Worm (Caenorhabditis elegans) whole organism, late embryonic: ENCODE data around the gene gcsh-1.

ENCODE experiments used
- C08G9.2 ChIP-seq: sonication (generic microtip); optimal IDR thresholded peaks from 2 replicates; lab custom pipeline; 2016; ENCODE audit warnings: mild to moderate bottlenecking, missing genetic modification characterization, moderate library complexity, missing compliant biosample characterization
- K09A11.1 ChIP-seq: sonication (generic microtip); optimal IDR thresholded peaks from 2 replicates; lab custom pipeline; 2017; ENCODE audit warnings: antibody characterized with exemption, mild to moderate bottlenecking, missing genetic modification characterization, missing compliant biosample characterization; ENCODE audit not compliant: insufficient read depth
- Y22D7AL.16 ChIP-seq: sonication (generic microtip); optimal IDR thresholded peaks from 2 replicates; lab custom pipeline; 2016; ENCODE audit warnings: missing genetic modification characterization, missing compliant biosample characterization
- ahr-1 ChIP-seq: sonication (generic microtip); optimal IDR thresholded peaks from 2 replicates; lab custom pipeline; 2016; ENCODE audit warnings: missing genetic modification characterization, missing compliant biosample characterization
- ceh-18 ChIP-seq: sonication (generic microtip); optimal IDR thresholded peaks from 2 replicates; lab custom pipeline; 2016; ENCODE audit warnings: missing genetic modification characterization, missing compliant biosample characterization
- ceh-2 ChIP-seq: sonication (generic microtip); optimal IDR thresholded peaks from 2 replicates; lab custom pipeline; 2016; ENCODE audit warnings: missing genotype, missing genetic modification characterization, missing compliant biosample characterization
- ceh-31 ChIP-seq: sonication (generic microtip); optimal IDR thresholded peaks from 2 replicates; lab custom pipeline; 2016; ENCODE audit warnings: missing genetic modification characterization, missing compliant biosample characterization
- ceh-34 ChIP-seq: sonication (generic microtip); optimal IDR thresholded peaks from 2 replicates; lab custom pipeline; 2016; ENCODE audit warnings: mild to moderate bottlenecking, missing genetic modification characterization, missing compliant biosample characterization
- ceh-45 ChIP-seq: fragments of 200-800 bp; sonication (Bioruptor generic); IDR thresholded peaks from 2 replicates; pipeline ENCODE4 v1.3.6; 2022; ENCODE audit warnings: missing genetic modification reagents, missing genetic modification characterization, missing compliant biosample characterization
- ceh-48 ChIP-seq: sonication (generic microtip); optimal IDR thresholded peaks from 2 replicates; lab custom pipeline; 2016; ENCODE audit warnings: missing genetic modification characterization, inconsistent platforms, missing compliant biosample characterization
- ceh-6 ChIP-seq: fragments of 200-800 bp; sonication (Bioruptor generic); optimal IDR thresholded peaks from 2 replicates; lab custom pipeline; 2018; ENCODE audit warnings: mild to moderate bottlenecking, missing genetic modification characterization, missing compliant biosample characterization
- che-1 ChIP-seq: sonication (generic microtip); optimal IDR thresholded peaks from 2 replicates; lab custom pipeline; 2016; ENCODE audit warnings: mild to moderate bottlenecking, missing genetic modification characterization, missing compliant biosample characterization
- dmd-4 ChIP-seq: sonication (generic microtip); optimal IDR thresholded peaks from 2 replicates; lab custom pipeline; 2016; ENCODE audit warnings: borderline replicate concordance, missing genetic modification characterization, missing compliant biosample characterization
- dve-1 ChIP-seq: sonication (generic microtip); optimal IDR thresholded peaks from 2 replicates; lab custom pipeline; 2017; ENCODE audit warnings: antibody characterized with exemption, mild to moderate bottlenecking, missing genetic modification characterization, missing compliant biosample characterization
- elt-2 ChIP-seq: sonication (generic microtip); optimal IDR thresholded peaks from 2 replicates; lab custom pipeline; 2016; ENCODE audit warnings: missing genetic modification reagents, missing genetic modification characterization, missing compliant biosample characterization
- elt-4 ChIP-seq: sonication (generic microtip); optimal IDR thresholded peaks from 2 replicates; lab custom pipeline; 2016; ENCODE audit warnings: missing genetic modification characterization, missing compliant biosample characterization
- ets-4 ChIP-seq: sonication (generic microtip); optimal IDR thresholded peaks from 2 replicates; lab custom pipeline; 2016; ENCODE audit warnings: missing genetic modification characterization, missing compliant biosample characterization
- eyg-1 ChIP-seq: sonication (generic microtip); optimal IDR thresholded peaks from 2 replicates; lab custom pipeline; 2016; ENCODE audit warnings: missing genotype, missing genetic modification characterization, missing compliant biosample characterization
- hlh-15 ChIP-seq: sonication (generic microtip); optimal IDR thresholded peaks from 2 replicates; lab custom pipeline; 2016; ENCODE audit warnings: missing genetic modification characterization, missing compliant biosample characterization
- hlh-6 ChIP-seq: sonication (generic microtip); optimal IDR thresholded peaks from 2 replicates; lab custom pipeline; 2016; ENCODE audit warnings: missing genotype, missing genetic modification characterization, missing compliant biosample characterization
- hlh-8 ChIP-seq: sonication (generic microtip); optimal IDR thresholded peaks from 2 replicates; lab custom pipeline; 2016; ENCODE audit warnings: missing genotype, missing genetic modification characterization, missing compliant biosample characterization
- mec-3 ChIP-seq: sonication (generic microtip); optimal IDR thresholded peaks from 2 replicates; lab custom pipeline; 2016; ENCODE audit warnings: borderline replicate concordance, missing genetic modification characterization, missing compliant biosample characterization
- nfya-1 ChIP-seq: sonication (generic microtip); optimal IDR thresholded peaks from 2 replicates; lab custom pipeline; 2017; ENCODE audit warnings: missing genetic modification characterization, mild to moderate bottlenecking, missing compliant biosample characterization, antibody characterized with exemption, moderate library complexity
- nhr-232 ChIP-seq: sonication (generic microtip); optimal IDR thresholded peaks from 2 replicates; lab custom pipeline; 2016; ENCODE audit warnings: missing genetic modification characterization, missing compliant biosample characterization
- npax-4 ChIP-seq: sonication (generic microtip); optimal IDR thresholded peaks from 2 replicates; lab custom pipeline; 2016; ENCODE audit warnings: missing genetic modification characterization, missing compliant biosample characterization
- pha-2 ChIP-seq: sonication (generic microtip); optimal IDR thresholded peaks from 2 replicates; lab custom pipeline; 2017; ENCODE audit warnings: mild to moderate bottlenecking, missing genetic modification characterization, missing compliant biosample characterization
- pqm-1 ChIP-seq: sonication (generic microtip); optimal IDR thresholded peaks from 2 replicates; lab custom pipeline; 2016; ENCODE audit warnings: missing genetic modification characterization, missing compliant biosample characterization
- pros-1 ChIP-seq: fragments of 150-350 bp; optimal IDR thresholded peaks from 2 replicates; lab custom pipeline; 2014; ENCODE audit warnings: missing biosample characterization, missing genetic modification reagents, missing genetic modification characterization
- ref-2 ChIP-seq: sonication (generic microtip); optimal IDR thresholded peaks from 2 replicates; lab custom pipeline; 2016; ENCODE audit warnings: missing genetic modification characterization, missing compliant biosample characterization
- rnt-1 ChIP-seq: sonication (generic microtip); optimal IDR thresholded peaks from 2 replicates; lab custom pipeline; 2016; ENCODE audit warnings: missing genetic modification characterization, missing compliant biosample characterization
- sdc-2 ChIP-seq: sonication (generic microtip); optimal IDR thresholded peaks from 2 replicates; lab custom pipeline; 2016; ENCODE audit warnings: missing genotype, missing genetic modification characterization, missing compliant biosample characterization
- sox-4 ChIP-seq: sonication (generic microtip); optimal IDR thresholded peaks from 2 replicates; lab custom pipeline; 2017; ENCODE audit warnings: mild to moderate bottlenecking, missing genetic modification characterization, inconsistent platforms, missing compliant biosample characterization
- syd-9 ChIP-seq: sonication (generic microtip); optimal IDR thresholded peaks from 2 replicates; lab custom pipeline; 2016; ENCODE audit warnings: mild to moderate bottlenecking, missing genetic modification characterization, moderate library complexity, missing compliant biosample characterization
- tbx-2 ChIP-seq: sonication (generic microtip); optimal IDR thresholded peaks from 2 replicates; lab custom pipeline; 2016; ENCODE audit warnings: missing genetic modification characterization, missing compliant biosample characterization
- tbx-7 ChIP-seq: sonication (generic microtip); optimal IDR thresholded peaks from 2 replicates; lab custom pipeline; 2016; ENCODE audit warnings: missing genotype, missing genetic modification characterization, missing compliant biosample characterization
- ttx-3 ChIP-seq: sonication (generic microtip); optimal IDR thresholded peaks from 2 replicates; lab custom pipeline; 2016; ENCODE audit warnings: missing genetic modification reagents, missing genetic modification characterization, missing compliant biosample characterization
- unc-3 ChIP-seq, 2 experiments: fragments of 200-800 bp in 1 of 2; sonication (Bioruptor generic) in 1 of 2; sonication (generic microtip) in 1 of 2; conservative IDR thresholded peaks in 1 of 2; optimal IDR thresholded peaks in 1 of 2; 2 replicates each; pipeline versions ENCODE4 v1.3.6 to Lab custom; 2016 to 2022; ENCODE audit warnings: missing compliant biosample characterization in 2 of 2, missing genetic modification characterization in 2 of 2, missing genetic modification reagents in 1 of 2
- unc-42 ChIP-seq: sonication (generic microtip); optimal IDR thresholded peaks from 2 replicates; lab custom pipeline; 2016; ENCODE audit warnings: missing genotype, missing genetic modification characterization, missing compliant biosample characterization
- unc-86 ChIP-seq: sonication (generic microtip); optimal IDR thresholded peaks from 2 replicates; lab custom pipeline; 2016; ENCODE audit warnings: missing genetic modification characterization, missing compliant biosample characterization

The gcsh-1 gene

DNA sequence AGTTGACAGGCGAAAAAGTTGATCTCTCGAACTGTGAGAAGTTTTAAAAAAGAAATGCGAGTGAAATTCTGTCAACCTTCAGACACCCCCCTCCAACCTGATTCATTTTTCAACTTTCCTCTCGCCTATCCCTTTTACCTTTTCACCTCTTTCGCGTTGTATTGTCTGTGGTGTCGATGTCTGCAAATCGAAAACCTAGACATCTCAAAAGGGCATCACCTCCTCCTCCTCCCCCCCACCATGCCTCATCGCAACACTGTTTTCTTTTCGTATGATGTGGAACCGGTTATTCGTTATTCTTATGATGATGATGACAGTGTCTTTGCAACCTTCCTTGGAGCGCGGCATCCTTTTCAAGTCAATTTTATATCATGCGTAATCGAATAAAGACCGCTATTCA is 6.9 kb downstream of the gcsh-1 start:
- TF ChIP-seq sdc-2 (tag; lab: Kevin White, UChicago) (no peak), ceh-31 (tag; lab: Kevin White, UChicago) (no peak), ceh-2 (tag; lab: Kevin White, UChicago) (no peak), nhr-232 (tag; lab: Kevin White, UChicago) (no peak), ahr-1 (no peak), ceh-34 (tag; lab: Kevin White, UChicago) (no peak), ref-2 (no peak), pros-1 (tag; lab: Kevin White, UChicago) (no peak), syd-9 (tag; lab: Kevin White, UChicago) (no peak), ceh-45 (GFP tag; lab: Robert Waterston, UW) (no peak), eyg-1 (tag; lab: Kevin White, UChicago) (no peak), pqm-1 (no peak), dve-1 (tag; lab: Kevin White, UChicago) (no peak)

ce11 chrX:14505578-14506353 is 9.1 kb downstream of the gcsh-1 start:
- TF ChIP-seq ceh-31 (tag; lab: Kevin White, UChicago), result no peak
- TF ChIP-seq rnt-1, result no peak
- TF ChIP-seq hlh-15 (tag; lab: Kevin White, UChicago), result no peak
- no peak for TF ChIP-seq ceh-6 (GFP tag; lab: Kevin White, UChicago)
- no peak for TF ChIP-seq ceh-34 (tag; lab: Kevin White, UChicago)
- peak; percentile 25 for TF ChIP-seq dve-1 (tag; lab: Kevin White, UChicago)
- TF ChIP-seq mec-3, result no peak
- no peak for TF ChIP-seq nfya-1 (tag; lab: Kevin White, UChicago)
- no peak for TF ChIP-seq Y22D7AL.16 (tag; lab: Kevin White, UChicago)
- peak; percentile 8 for TF ChIP-seq ceh-2 (tag; lab: Kevin White, UChicago)
- TF ChIP-seq pha-2 (tag; lab: Kevin White, UChicago), result no peak
- no peak for TF ChIP-seq tbx-7 (tag; lab: Kevin White, UChicago)
- TF ChIP-seq sox-4 (tag; lab: Kevin White, UChicago), result no peak
- TF ChIP-seq pqm-1, result peak; percentile 14
- no peak for TF ChIP-seq C08G9.2 (tag; lab: Kevin White, UChicago)
- no peak for TF ChIP-seq che-1 (tag; lab: Kevin White, UChicago)
- TF ChIP-seq npax-4 (tag; lab: Kevin White, UChicago), result no peak
- no peak for TF ChIP-seq ets-4
- no peak for TF ChIP-seq eyg-1 (tag; lab: Kevin White, UChicago)
- peak; percentile 52 for TF ChIP-seq sdc-2 (tag; lab: Kevin White, UChicago)
- no peak for TF ChIP-seq ceh-48
- TF ChIP-seq ttx-3, result no peak
- TF ChIP-seq dmd-4 (tag; lab: Kevin White, UChicago), result no peak
- TF ChIP-seq ahr-1, result no peak
- TF ChIP-seq ceh-18 (tag; lab: Kevin White, UChicago), result peak; percentile 53
- no peak for TF ChIP-seq unc-86
- TF ChIP-seq unc-42 (tag; lab: Kevin White, UChicago), result no peak
- TF ChIP-seq elt-4 (tag; lab: Kevin White, UChicago), result no peak
- TF ChIP-seq hlh-6, result no peak
- no peak for TF ChIP-seq ceh-45 (GFP tag; lab: Robert Waterston, UW)
- TF ChIP-seq hlh-8 (tag; lab: Kevin White, UChicago), result no peak
- no peak for TF ChIP-seq K09A11.1 (tag; lab: Kevin White, UChicago)
- no peak for TF ChIP-seq unc-3 (GFP tag; conservative IDR thresholded peaks at IDR 0.05; lab: Robert Waterston, UW)
- TF ChIP-seq unc-3 (tag; optimal IDR thresholded peaks at IDR 0.05; lab: Kevin White, UChicago), result no peak
- TF ChIP-seq ref-2, result peak; percentile 34
- peak; percentile 14 for TF ChIP-seq tbx-2 (tag; lab: Kevin White, UChicago)
- TF ChIP-seq elt-2 (tag; lab: Kevin White, UChicago), result peak; percentile 72
